Fruit fly (Drosophila melanogaster) whole organism, embryonic: ENCODE results near the gene CG14100.

Experiments used
- Abd-B ChIP-seq: fragments of 200-800 bp; sonication (Bioruptor generic); optimal IDR thresholded peaks from 2 replicates; lab custom pipeline; 2018; ENCODE audit warnings: missing biosample characterization, mild to moderate bottlenecking, missing genetic modification characterization, moderate library complexity
- Bgb ChIP-seq: fragments of 200-800 bp; sonication (Bioruptor generic); IDR thresholded peaks from 2 replicates; pipeline ENCODE4 v1.3.6; 2022; ENCODE audit warnings: missing biosample characterization, missing genetic modification characterization; ENCODE audit not compliant: partially characterized antibody
- C15 ChIP-seq: fragments of 200-800 bp; sonication (Bioruptor generic); IDR thresholded peaks from 3 replicates; pipeline ENCODE4 v1.3.6; 2022; ENCODE audit warnings: missing biosample characterization, missing genetic modification characterization
- CG11695 ChIP-seq: fragments of 200-800 bp; sonication (Bioruptor generic); IDR thresholded peaks from 3 replicates; pipeline ENCODE4 v1.3.6; 2022; ENCODE audit warnings: missing biosample characterization, missing genetic modification characterization
- CG12299 ChIP-seq: fragments of 200-800 bp; sonication (Bioruptor generic); optimal IDR thresholded peaks from 2 replicates; lab custom pipeline; 2018; ENCODE audit warnings: missing biosample characterization, mild to moderate bottlenecking, missing genetic modification characterization
- CG14860 ChIP-seq: fragments of 200-800 bp; sonication (Bioruptor generic); IDR thresholded peaks from 3 replicates; pipeline ENCODE4 v1.3.6; 2022; ENCODE audit warnings: missing biosample characterization, missing genetic modification characterization; ENCODE audit not compliant: partially characterized antibody
- CG14965 ChIP-seq: fragments of 200-800 bp; sonication (Bioruptor generic); optimal IDR thresholded peaks from 2 replicates; lab custom pipeline; 2016; ENCODE audit warnings: missing biosample characterization, missing genetic modification characterization, borderline replicate concordance
- CG15269 ChIP-seq: fragments of 200-800 bp; sonication (Bioruptor generic); optimal IDR thresholded peaks from 2 replicates; lab custom pipeline; 2018; ENCODE audit warnings: missing biosample characterization, mild to moderate bottlenecking, missing genetic modification characterization, moderate library complexity
- CG1602 ChIP-seq: fragments of 200-800 bp; sonication (Bioruptor generic); optimal IDR thresholded peaks from 3 replicates; lab custom pipeline; 2016; ENCODE audit warnings: missing biosample characterization, missing genetic modification characterization
- CG17612 ChIP-seq: fragments of 200-800 bp; sonication (Bioruptor generic); IDR thresholded peaks from 2 replicates; pipeline ENCODE4 v1.3.6; 2022; ENCODE audit warnings: missing biosample characterization, missing genetic modification characterization
- CG31224 ChIP-seq: fragments of 200-800 bp; sonication (Bioruptor generic); IDR thresholded peaks from 2 replicates; pipeline ENCODE4 v1.3.6; 2022; ENCODE audit warnings: missing biosample characterization, missing genetic modification characterization
- CG3726 ChIP-seq: fragments of 200-800 bp; sonication (Bioruptor generic); IDR thresholded peaks from 3 replicates; pipeline ENCODE4, ENCODE4 v1.3.6; 2022; ENCODE audit warnings: missing biosample characterization, missing genetic modification characterization
- CG4404 ChIP-seq: fragments of 200-800 bp; sonication (Bioruptor generic); IDR thresholded peaks from 2 replicates; pipeline ENCODE4 v1.3.6; 2022; ENCODE audit warnings: missing biosample characterization, missing genetic modification characterization
- CG5953 ChIP-seq: fragments of 200-800 bp; sonication (Bioruptor generic); IDR thresholded peaks from 2 replicates; pipeline ENCODE4 v1.3.6; 2022; ENCODE audit warnings: missing biosample characterization, missing genetic modification characterization
- CG9876 ChIP-seq: fragments of 200-800 bp; sonication (Bioruptor generic); optimal IDR thresholded peaks from 2 replicates; lab custom pipeline; 2016; ENCODE audit warnings: missing biosample characterization, missing genetic modification characterization
- CG9932 ChIP-seq: fragments of 200-800 bp; sonication (Bioruptor generic); IDR thresholded peaks from 2 replicates; pipeline ENCODE4 v1.3.6; 2022; ENCODE audit warnings: missing biosample characterization, missing genetic modification characterization
- Deaf1 ChIP-seq: fragments of 200-800 bp; optimal IDR thresholded peaks from 3 replicates; lab custom pipeline; 2019; ENCODE audit warnings: missing biosample characterization, mild to moderate bottlenecking, missing genetic modification characterization, moderate library complexity
- Dfd ChIP-seq, 2 experiments: fragments of >200 bp; optimal IDR thresholded peaks; 2 replicates each; lab custom pipeline; 2017; ENCODE audit warnings: missing biosample characterization in 2 of 2, missing genetic modification characterization in 2 of 2
- Dip3 ChIP-seq: fragments of 200-800 bp; sonication (Bioruptor generic); optimal IDR thresholded peaks from 3 replicates; lab custom pipeline; 2016; ENCODE audit warnings: missing biosample characterization, missing genetic modification characterization
- Eip74EF ChIP-seq, 2 experiments: fragments of 200-800 bp in 1 of 2; fragments of >200 bp in 1 of 2; sonication (Bioruptor generic) in 1 of 2; optimal IDR thresholded peaks; 2 replicates each; lab custom pipeline; 2017 to 2019; ENCODE audit warnings: missing biosample characterization in 2 of 2, missing genetic modification characterization in 2 of 2, mild to moderate bottlenecking in 1 of 2, moderate library complexity in 1 of 2
- H2.0 ChIP-seq: fragments of 200-800 bp; sonication (Bioruptor generic); IDR thresholded peaks from 2 replicates; pipeline ENCODE4 v1.3.6; 2022; ENCODE audit warnings: missing biosample characterization, missing genetic modification characterization
- Hr51 ChIP-seq, 2 experiments: fragments of 200-800 bp; sonication (Bioruptor generic); optimal IDR thresholded peaks; 2 replicates in 1 of 2; 3 replicates in 1 of 2; lab custom pipeline; 2016 to 2018; ENCODE audit warnings: missing biosample characterization in 2 of 2, missing genetic modification characterization in 2 of 2, mild to moderate bottlenecking in 1 of 2, moderate library complexity in 1 of 2
- Kr ChIP-seq: fragments of 200-800 bp; sonication (Bioruptor generic); optimal IDR thresholded peaks from 2 replicates; lab custom pipeline; 2017; ENCODE audit warnings: missing biosample characterization, mild to moderate bottlenecking, missing genetic modification characterization
- Myb ChIP-seq: fragments of 200-800 bp; sonication (Bioruptor generic); optimal IDR thresholded peaks from 2 replicates; lab custom pipeline; 2016; ENCODE audit warnings: missing biosample characterization, missing genetic modification characterization
- Oli ChIP-seq: fragments of 200-800 bp; sonication (Bioruptor generic); optimal IDR thresholded peaks from 2 replicates; lab custom pipeline; 2018; ENCODE audit warnings: missing biosample characterization, mild to moderate bottlenecking, missing genetic modification characterization, moderate library complexity
- Opbp ChIP-seq: fragments of 200-800 bp; sonication (Bioruptor generic); IDR thresholded peaks from 3 replicates; pipeline ENCODE4 v1.3.6; 2022; ENCODE audit warnings: missing biosample characterization, missing genetic modification characterization; ENCODE audit not compliant: partially characterized antibody
- PHDP ChIP-seq: fragments of 200-800 bp; sonication (Bioruptor generic); optimal IDR thresholded peaks from 3 replicates; lab custom pipeline; 2018; ENCODE audit warnings: missing biosample characterization, mild to moderate bottlenecking, missing genetic modification characterization, moderate library complexity
- Scr ChIP-seq: fragments of 200-800 bp; sonication (Bioruptor generic); IDR thresholded peaks from 2 replicates; pipeline ENCODE4 v1.3.6; 2022; ENCODE audit warnings: missing biosample characterization, missing genetic modification characterization; ENCODE audit not compliant: partially characterized antibody
- Spps ChIP-seq: fragments of 200-800 bp; sonication (Bioruptor generic); optimal IDR thresholded peaks from 2 replicates; lab custom pipeline; 2018; ENCODE audit warnings: missing biosample characterization, mild to moderate bottlenecking, missing genetic modification characterization
- ato ChIP-seq: fragments of 200-800 bp; sonication (Bioruptor generic); IDR thresholded peaks from 2 replicates; pipeline ENCODE4 v1.3.6; 2022; ENCODE audit warnings: missing biosample characterization, missing genetic modification characterization; ENCODE audit not compliant: partially characterized antibody
- bab2 ChIP-seq: fragments of 200-800 bp; sonication (Bioruptor generic); optimal IDR thresholded peaks from 2 replicates; lab custom pipeline; 2016; ENCODE audit warnings: missing biosample characterization, missing genetic modification characterization
- cas ChIP-seq: fragments of 200-800 bp; sonication (Bioruptor generic); IDR thresholded peaks from 2 replicates; pipeline ENCODE4 v1.3.6; 2022; ENCODE audit warnings: missing biosample characterization, missing genetic modification characterization
- dmrt99B ChIP-seq: fragments of 200-800 bp; sonication (Bioruptor generic); optimal IDR thresholded peaks from 2 replicates; lab custom pipeline; 2018; ENCODE audit warnings: missing biosample characterization, mild to moderate bottlenecking, missing genetic modification characterization, moderate library complexity
- emc ChIP-seq: fragments of 200-800 bp; sonication (Bioruptor generic); optimal IDR thresholded peaks from 2 replicates; lab custom pipeline; 2016; ENCODE audit warnings: missing biosample characterization, missing genetic modification characterization
- fd64A ChIP-seq: fragments of 200-800 bp; sonication (Bioruptor generic); optimal IDR thresholded peaks from 3 replicates; lab custom pipeline; 2018; ENCODE audit warnings: missing biosample characterization, mild to moderate bottlenecking, missing genetic modification characterization
- grau ChIP-seq: fragments of 200-800 bp; optimal IDR thresholded peaks from 3 replicates; lab custom pipeline; 2019; ENCODE audit warnings: missing biosample characterization, mild to moderate bottlenecking, missing genetic modification characterization, moderate library complexity
- gsb-n ChIP-seq: fragments of 200-800 bp; sonication (Bioruptor generic); optimal IDR thresholded peaks from 3 replicates; lab custom pipeline; 2018; ENCODE audit warnings: missing biosample characterization, mild to moderate bottlenecking, missing genetic modification characterization
- ken ChIP-seq: fragments of 200-800 bp; sonication (Bioruptor generic); IDR thresholded peaks from 3 replicates; pipeline ENCODE4 v1.3.6; 2022; ENCODE audit warnings: missing biosample characterization, missing genetic modification characterization
- nau ChIP-seq: fragments of 200-800 bp; sonication (Bioruptor generic); optimal IDR thresholded peaks from 3 replicates; lab custom pipeline; 2017; ENCODE audit warnings: missing biosample characterization, mild to moderate bottlenecking, missing genetic modification characterization, missing genetic modification reagents
- repo ChIP-seq: fragments of 200-800 bp; sonication (Bioruptor generic); optimal IDR thresholded peaks from 2 replicates; lab custom pipeline; 2016; ENCODE audit warnings: missing biosample characterization, missing genetic modification characterization
- row ChIP-seq: fragments of 200-800 bp; sonication (Bioruptor generic); IDR thresholded peaks from 3 replicates; pipeline ENCODE4 v1.3.6; 2022; ENCODE audit warnings: missing biosample characterization, missing genetic modification characterization
- schlank ChIP-seq: fragments of 200-800 bp; sonication (Bioruptor generic); optimal IDR thresholded peaks from 2 replicates; lab custom pipeline; 2018; ENCODE audit warnings: missing biosample characterization, mild to moderate bottlenecking, missing genetic modification characterization
- stwl ChIP-seq: fragments of 200-800 bp; sonication (Bioruptor generic); optimal IDR thresholded peaks from 3 replicates; lab custom pipeline; 2018; ENCODE audit warnings: missing biosample characterization, mild to moderate bottlenecking, missing genetic modification characterization, moderate library complexity
- sug ChIP-seq: fragments of 200-800 bp; optimal IDR thresholded peaks from 2 replicates; lab custom pipeline; 2019; ENCODE audit warnings: missing biosample characterization, mild to moderate bottlenecking, missing genetic modification characterization, moderate library complexity
- tgo ChIP-seq: fragments of 200-800 bp; sonication (Bioruptor generic); IDR thresholded peaks from 3 replicates; pipeline ENCODE4 v1.3.6; 2022; ENCODE audit warnings: missing biosample characterization, missing genetic modification characterization
- usp ChIP-seq: fragments of >200 bp; optimal IDR thresholded peaks from 2 replicates; lab custom pipeline; 2017; ENCODE audit warnings: missing biosample characterization, missing genetic modification characterization
- vfl ChIP-seq: fragments of 200-800 bp; sonication (Bioruptor generic); optimal IDR thresholded peaks from 2 replicates; lab custom pipeline; 2016; ENCODE audit warnings: missing biosample characterization, missing genetic modification characterization
- wor ChIP-seq: fragments of 200-800 bp; sonication (Bioruptor generic); IDR thresholded peaks from 2 replicates; pipeline ENCODE4 v1.3.6; 2022; ENCODE audit warnings: missing biosample characterization, missing genetic modification characterization
- z ChIP-seq: fragments of 200-800 bp; sonication (Bioruptor generic); IDR thresholded peaks from 3 replicates; pipeline ENCODE4 v1.3.6; 2022; ENCODE audit warnings: missing biosample characterization, missing genetic modification characterization
- zfh1 ChIP-seq: fragments of 200-800 bp; sonication (Bioruptor generic); IDR thresholded peaks from 3 replicates; pipeline ENCODE4 v1.3.6; 2022; ENCODE audit warnings: missing biosample characterization, missing genetic modification characterization
- zfh2 ChIP-seq: fragments of 200-800 bp; sonication (Bioruptor generic); optimal IDR thresholded peaks from 2 replicates; lab custom pipeline; 2016; ENCODE audit warnings: missing biosample characterization, missing genetic modification characterization

Gene CG14100

dm6 chr3L:19584369-19584915 lies 5.9 kb downstream of the CG14100 start, which contains the start of gene Shal (continued):
- no peak for TF ChIP-seq zfh1
- TF ChIP-seq ken (GFP tag; lab: Robert Waterston, UW): no peak
- no peak for TF ChIP-seq CG5953
- TF ChIP-seq stwl (tag; lab: Kevin White, UChicago): no peak
- TF ChIP-seq Dfd (GFP tag; optimal IDR thresholded peaks at IDR 0.05; lab: Kevin White, UChicago): no peak
- no peak for TF ChIP-seq vfl (GFP tag; lab: Kevin White, UChicago)
- TF ChIP-seq Hr51 (GFP tag; optimal IDR thresholded peaks at IDR 0.05; lab: Kevin White, UChicago): no peak
- TF ChIP-seq repo (GFP tag; lab: Kevin White, UChicago): no peak
- TF ChIP-seq H2.0 (GFP tag; lab: Robert Waterston, UW): no peak
- peak; percentile 22; the same call in 1 of the 2 replicates for TF ChIP-seq Bgb
- 0 out of 3 replicates have a peak, but pooled peaks have one; percentile 20 for TF ChIP-seq Opbp (GFP tag; lab: Robert Waterston, UW)
- TF ChIP-seq C15 (GFP tag; lab: Robert Waterston, UW): 0 out of 3 replicates have a peak, but pooled peaks have one; percentile 19
- TF ChIP-seq Abd-B (GFP tag; lab: Kevin White, UChicago): no peak
- no peak for TF ChIP-seq Dip3 (GFP tag; lab: Kevin White, UChicago)
- no peak for TF ChIP-seq Kr
- no peak for TF ChIP-seq CG31224 (GFP tag; lab: Robert Waterston, UW)
- TF ChIP-seq CG12299 (tag; lab: Kevin White, UChicago): no peak
- no peak for TF ChIP-seq z (GFP tag; lab: Robert Waterston, UW)
- TF ChIP-seq CG9932 (GFP tag; lab: Robert Waterston, UW): peak; percentile 21; the same call in 1 of the 2 replicates
- no peak for TF ChIP-seq usp (GFP tag; lab: Kevin White, UChicago)
- TF ChIP-seq CG14965 (GFP tag; lab: Kevin White, UChicago): no peak
- no peak for TF ChIP-seq cas (GFP tag; lab: Robert Waterston, UW)
- TF ChIP-seq CG1602 (GFP tag; lab: Kevin White, UChicago): no peak
- no peak for TF ChIP-seq bab2 (GFP tag; lab: Kevin White, UChicago)
- no peak for TF ChIP-seq dmrt99B (tag; lab: Kevin White, UChicago)
- no peak for TF ChIP-seq Scr
- TF ChIP-seq nau (GFP tag; lab: Kevin White, UChicago): no peak
- TF ChIP-seq schlank: no peak
- TF ChIP-seq CG14860: no peak
- no peak for TF ChIP-seq emc (GFP tag; lab: Kevin White, UChicago)
- no peak for TF ChIP-seq grau
- no peak for TF ChIP-seq Spps (tag; lab: Kevin White, UChicago)
- no peak for TF ChIP-seq wor (GFP tag; lab: Robert Waterston, UW)
- TF ChIP-seq zfh2 (GFP tag; lab: Kevin White, UChicago): no peak
- peak; percentile 93 for TF ChIP-seq Deaf1
- no peak for TF ChIP-seq CG17612 (GFP tag; lab: Robert Waterston, UW)
- TF ChIP-seq tgo: no peak
- TF ChIP-seq Oli (tag; lab: Kevin White, UChicago): no peak
- no peak for TF ChIP-seq CG9876
- TF ChIP-seq Myb (GFP tag; lab: Kevin White, UChicago): no peak
- no peak for TF ChIP-seq gsb-n
- TF ChIP-seq CG15269 (tag; lab: Kevin White, UChicago): no peak
- TF ChIP-seq ato: no peak
- TF ChIP-seq row: peak; percentile 8; the same call in 1 of the 3 replicates
- no peak for TF ChIP-seq PHDP
- TF ChIP-seq fd64A (GFP tag; lab: Kevin White, UChicago): no peak
- TF ChIP-seq Eip74EF (GFP tag; optimal IDR thresholded peaks at IDR 0.05; lab: Kevin White, UChicago): no peak
- no peak for TF ChIP-seq sug (tag; lab: Kevin White, UChicago)
- TF ChIP-seq CG3726: no peak
- TF ChIP-seq CG11695 (GFP tag; lab: Robert Waterston, UW): no peak
- no peak for TF ChIP-seq CG4404 (GFP tag; lab: Robert Waterston, UW)
